Fruit fly (Drosophila melanogaster): ENCODE measurements around the gene Shawl.

The Shawl gene

dm6 chr2L:9388013-9388605 is 26.8 kb downstream of the Shawl start (continued):
- TF ChIP-seq CG16813 (GFP tag; IDR thresholded peaks at IDR 0.05; ENCODE audit: partially characterized antibody) (no peak), grau (tag; optimal IDR thresholded peaks at IDR 0.05) (peak; percentile 72), Optix (GFP tag; IDR thresholded peaks at IDR 0.05) (no peak), CG9876 (GFP tag; optimal IDR thresholded peaks at IDR 0.05) (peak; percentile 65), Spps (tag; optimal IDR thresholded peaks at IDR 0.05) (no peak), ato (GFP tag; IDR thresholded peaks at IDR 0.05; ENCODE audit: partially characterized antibody) (no peak), ewg (GFP tag; optimal IDR thresholded peaks at IDR 0.05) (no peak), CG14014 (GFP tag; IDR thresholded peaks at IDR 0.05) (peak; percentile 69), row (GFP tag; IDR thresholded peaks at IDR 0.05) (peak; percentile 76), CG15696 (tag; optimal IDR thresholded peaks at IDR 0.05) (peak; percentile 14), aop (GFP tag; IDR thresholded peaks at IDR 0.05) (peak; percentile 45; the same call in 1 of the 2 replicates), az2 (GFP tag; optimal IDR thresholded peaks at IDR 0.05) (peak; percentile 52), Kr (GFP tag; optimal IDR thresholded peaks at IDR 0.05) (no peak), wor (GFP tag; IDR thresholded peaks at IDR 0.05) (no peak), CG10209 (GFP tag; optimal IDR thresholded peaks at IDR 0.05) (peak; percentile 68), CG1024 (GFP tag; IDR thresholded peaks at IDR 0.05) (no peak), Ptx1 (GFP tag; IDR thresholded peaks at IDR 0.05) (peak; percentile 79), TFAM (GFP tag; optimal IDR thresholded peaks at IDR 0.05) (no peak), CG10321 (GFP tag; IDR thresholded peaks at IDR 0.05) (no peak), repo (GFP tag; optimal IDR thresholded peaks at IDR 0.05) (peak; percentile 56), jumu (GFP tag; optimal IDR thresholded peaks at IDR 0.05) (peak; percentile 56), Asciz (GFP tag; optimal IDR thresholded peaks at IDR 0.05) (no peak), CG16779 (GFP tag; IDR thresholded peaks at IDR 0.05) (peak; percentile 29; the same call in 1 of the 2 replicates), sqz (GFP tag; optimal IDR thresholded peaks at IDR 0.05) (no peak), da (GFP tag; optimal IDR thresholded peaks at IDR 0.05) (peak; percentile 45), ab (GFP tag; optimal IDR thresholded peaks at IDR 0.05) (no peak), CG34422 (GFP tag; IDR thresholded peaks at IDR 0.05) (peak; percentile 76; the same call in 2 of the 3 replicates), ci (GFP tag; IDR thresholded peaks at IDR 0.05) (0 out of 3 replicates have a peak, but pooled peaks have one; percentile 32), dysf (GFP tag; IDR thresholded peaks at IDR 0.05) (peak; percentile 87), NfI (GFP tag; optimal IDR thresholded peaks at IDR 0.05) (peak; percentile 66), HmgD (GFP tag; optimal IDR thresholded peaks at IDR 0.05) (no peak), C15 (GFP tag; IDR thresholded peaks at IDR 0.05) (peak; percentile 50; the same call in 1 of the 3 replicates), ind (GFP tag; optimal IDR thresholded peaks at IDR 0.05) (peak; percentile 86), pros (GFP tag; optimal IDR thresholded peaks at IDR 0.05) (no peak), CG8281 (tag; optimal IDR thresholded peaks at IDR 0.05) (peak; percentile 21), cas (GFP tag; IDR thresholded peaks at IDR 0.05) (0 out of 2 replicates have a peak, but pooled peaks have one; percentile 22), E2f2 (GFP tag; IDR thresholded peaks at IDR 0.05) (no peak), CrebB (tag; optimal IDR thresholded peaks at IDR 0.05) (peak; percentile 31), bab2 (GFP tag; optimal IDR thresholded peaks at IDR 0.05) (peak; percentile 61), CG12942 (GFP tag; optimal IDR thresholded peaks at IDR 0.05) (peak; percentile 59), CG13624 (GFP tag; optimal IDR thresholded peaks at IDR 0.05) (peak; percentile 82), CG17568 (GFP tag; optimal IDR thresholded peaks at IDR 0.05) (peak; percentile 24), klu (GFP tag; IDR thresholded peaks at IDR 0.05) (peak; percentile 44; the same call in 1 of the 2 replicates), Doc2 (GFP tag; IDR thresholded peaks at IDR 0.05) (no peak), sisA (GFP tag; IDR thresholded peaks at IDR 0.05) (peak; percentile 42), Myb (GFP tag; optimal IDR thresholded peaks at IDR 0.05) (peak; percentile 71), CHES-1-like (GFP tag; optimal IDR thresholded peaks at IDR 0.05) (peak; percentile 87), chinmo (GFP tag; IDR thresholded peaks at IDR 0.05; ENCODE audit: partially characterized antibody) (no peak), Neu2 (GFP tag; optimal IDR thresholded peaks at IDR 0.05; ENCODE audit: borderline replicate concordance) (no peak), hth (optimal IDR thresholded peaks at IDR 0.05) (no peak), CG8359 (GFP tag; optimal IDR thresholded peaks at IDR 0.05; ENCODE audit: borderline replicate concordance) (no peak)
